Fruit fly (Drosophila melanogaster) whole organism, embryonic: ENCODE data around the gene CG43221.

Source experiments
- Ada2b ChIP-seq: fragments of 200-800 bp; sonication (Bioruptor generic); IDR thresholded peaks from 2 replicates; pipeline ENCODE4 v1.3.6; 2022; ENCODE audit warnings: missing biosample characterization, missing genetic modification characterization
- Antp ChIP-seq: fragments of 200-800 bp; sonication (Bioruptor generic); optimal IDR thresholded peaks from 3 replicates; lab custom pipeline; 2016; ENCODE audit warnings: missing biosample characterization, missing genetic modification characterization
- Awh ChIP-seq: fragments of 200-800 bp; sonication (Bioruptor generic); IDR thresholded peaks from 2 replicates; pipeline ENCODE4, ENCODE4 v1.3.6; 2022; ENCODE audit warnings: missing biosample characterization, missing genetic modification characterization
- Bdp1 ChIP-seq: fragments of 200-800 bp; sonication (Bioruptor generic); optimal IDR thresholded peaks from 3 replicates; lab custom pipeline; 2016; ENCODE audit warnings: missing biosample characterization, missing genetic modification characterization
- CG10565 ChIP-seq: fragments of 200-800 bp; sonication (Bioruptor generic); optimal IDR thresholded peaks from 3 replicates; lab custom pipeline; 2016; ENCODE audit warnings: missing biosample characterization, mild to moderate bottlenecking, missing genetic modification characterization
- CG10959 ChIP-seq: fragments of 200-800 bp; sonication (Bioruptor generic); IDR thresholded peaks from 2 replicates; pipeline ENCODE4 v1.3.6; 2022; ENCODE audit warnings: missing biosample characterization, missing genetic modification characterization
- CG1233 ChIP-seq: fragments of 200-800 bp; sonication (Bioruptor generic); optimal IDR thresholded peaks from 4 replicates; lab custom pipeline; 2018; ENCODE audit warnings: missing biosample characterization, mild to moderate bottlenecking, missing genetic modification characterization
- CG12942 ChIP-seq: fragments of 200-800 bp; sonication (Bioruptor generic); optimal IDR thresholded peaks from 3 replicates; lab custom pipeline; 2016; ENCODE audit warnings: missing biosample characterization, missing genetic modification characterization
- CG13624 ChIP-seq: fragments of 200-800 bp; sonication (Bioruptor generic); optimal IDR thresholded peaks from 2 replicates; lab custom pipeline; 2016; ENCODE audit warnings: missing biosample characterization, missing genetic modification characterization
- CG14014 ChIP-seq: fragments of 200-800 bp; sonication (Bioruptor generic); IDR thresholded peaks from 2 replicates; pipeline ENCODE4 v1.3.6; 2022; ENCODE audit warnings: missing biosample characterization, missing genetic modification characterization
- CG15514 ChIP-seq: fragments of 200-800 bp; sonication (Bioruptor generic); optimal IDR thresholded peaks from 3 replicates; lab custom pipeline; 2017; ENCODE audit warnings: missing biosample characterization, missing genetic modification characterization, mild to moderate bottlenecking, moderate library complexity, missing genetic modification reagents
- CG2199 ChIP-seq: fragments of 200-800 bp; sonication (Bioruptor generic); IDR thresholded peaks from 3 replicates; pipeline ENCODE4 v1.3.6; 2022; ENCODE audit warnings: missing biosample characterization, missing genetic modification characterization
- CG32767 ChIP-seq: fragments of 200-800 bp; sonication (Bioruptor generic); IDR thresholded peaks from 2 replicates; pipeline ENCODE4 v1.3.6; 2022; ENCODE audit warnings: missing biosample characterization, missing genetic modification characterization
- CG3995 ChIP-seq: fragments of 200-800 bp; sonication (Bioruptor generic); optimal IDR thresholded peaks from 3 replicates; lab custom pipeline; 2016; ENCODE audit warnings: missing biosample characterization, missing genetic modification characterization
- CG42726 ChIP-seq: fragments of 200-800 bp; sonication (Bioruptor generic); IDR thresholded peaks from 2 replicates; pipeline ENCODE4 v1.3.6; 2022; ENCODE audit warnings: missing biosample characterization, missing genetic modification characterization; ENCODE audit not compliant: partially characterized antibody
- CG4820 ChIP-seq: fragments of 200-800 bp; sonication (Bioruptor generic); optimal IDR thresholded peaks from 3 replicates; lab custom pipeline; 2016; ENCODE audit warnings: missing biosample characterization, missing genetic modification characterization
- CG6175 ChIP-seq: fragments of 200-800 bp; sonication (Bioruptor generic); IDR thresholded peaks from 3 replicates; pipeline ENCODE4 v1.3.6; 2022; ENCODE audit warnings: missing biosample characterization, missing genetic modification characterization
- CG6683 ChIP-seq: fragments of 200-800 bp; sonication (Bioruptor generic); optimal IDR thresholded peaks from 2 replicates; lab custom pipeline; 2017; ENCODE audit warnings: missing biosample characterization, mild to moderate bottlenecking, missing genetic modification characterization, missing genetic modification reagents
- CG7372 ChIP-seq: fragments of 200-800 bp; sonication (Bioruptor generic); IDR thresholded peaks from 2 replicates; pipeline ENCODE4 v1.3.6; 2022; ENCODE audit warnings: missing biosample characterization, missing genetic modification characterization
- CHES-1-like ChIP-seq: fragments of 200-800 bp; sonication (Bioruptor generic); optimal IDR thresholded peaks from 2 replicates; lab custom pipeline; 2016; ENCODE audit warnings: missing biosample characterization, missing genetic modification characterization
- Camta ChIP-seq: fragments of 200-800 bp; sonication (Bioruptor generic); optimal IDR thresholded peaks from 2 replicates; lab custom pipeline; 2016; ENCODE audit warnings: missing biosample characterization, missing genetic modification characterization
- Deaf1 ChIP-seq: fragments of 200-800 bp; optimal IDR thresholded peaks from 3 replicates; lab custom pipeline; 2019; ENCODE audit warnings: missing biosample characterization, mild to moderate bottlenecking, missing genetic modification characterization, moderate library complexity
- Dref ChIP-seq: fragments of 200-800 bp; sonication (Bioruptor generic); IDR thresholded peaks from 2 replicates; pipeline ENCODE4 v1.3.6; 2022; ENCODE audit warnings: missing biosample characterization, missing genetic modification characterization
- Fer1 ChIP-seq: fragments of 200-800 bp; sonication (Bioruptor generic); optimal IDR thresholded peaks from 2 replicates; lab custom pipeline; 2017; ENCODE audit warnings: missing biosample characterization, mild to moderate bottlenecking, missing genetic modification characterization
- HmgD ChIP-seq: fragments of 200-800 bp; sonication (Bioruptor generic); optimal IDR thresholded peaks from 3 replicates; lab custom pipeline; 2016; ENCODE audit warnings: missing biosample characterization, missing genetic modification characterization
- HmgZ ChIP-seq: fragments of 200-800 bp; sonication (Bioruptor generic); optimal IDR thresholded peaks from 2 replicates; lab custom pipeline; 2018; ENCODE audit warnings: missing biosample characterization, mild to moderate bottlenecking, missing genetic modification characterization
- Hmr ChIP-seq: fragments of 200-800 bp; sonication (Bioruptor generic); optimal IDR thresholded peaks from 3 replicates; lab custom pipeline; 2017; ENCODE audit warnings: mild to moderate bottlenecking, missing biosample characterization, missing genetic modification reagents, missing genetic modification characterization
- Hr51 ChIP-seq, 2 experiments: fragments of 200-800 bp; sonication (Bioruptor generic); optimal IDR thresholded peaks; 2 replicates in 1 of 2; 3 replicates in 1 of 2; lab custom pipeline; 2016 to 2018; ENCODE audit warnings: missing biosample characterization in 2 of 2, missing genetic modification characterization in 2 of 2, mild to moderate bottlenecking in 1 of 2, moderate library complexity in 1 of 2
- Hr78 ChIP-seq, 2 experiments: fragments of 200-800 bp in 1 of 2; fragments of >200 bp in 1 of 2; sonication (Bioruptor generic) in 1 of 2; optimal IDR thresholded peaks; 2 replicates each; lab custom pipeline; 2017 to 2019; ENCODE audit warnings: missing biosample characterization in 2 of 2, missing genetic modification characterization in 2 of 2, mild to moderate bottlenecking in 1 of 2, moderate library complexity in 1 of 2
- Jarid2 ChIP-seq: fragments of 200-800 bp; sonication (Bioruptor generic); optimal IDR thresholded peaks from 3 replicates; lab custom pipeline; 2017; ENCODE audit warnings: mild to moderate bottlenecking, missing biosample characterization, missing genetic modification reagents, missing genetic modification characterization
- Lpt ChIP-seq: fragments of >200 bp; optimal IDR thresholded peaks from 2 replicates; lab custom pipeline; 2018; ENCODE audit warnings: missing biosample characterization, missing genetic modification characterization
- MTF-1 ChIP-seq: fragments of 200-800 bp; sonication (Bioruptor generic); optimal IDR thresholded peaks from 2 replicates; lab custom pipeline; 2018; ENCODE audit warnings: missing biosample characterization, mild to moderate bottlenecking, missing genetic modification characterization, borderline replicate concordance
- Ssrp ChIP-seq: fragments of 200-800 bp; sonication (Bioruptor generic); optimal IDR thresholded peaks from 2 replicates; lab custom pipeline; 2018; ENCODE audit warnings: missing biosample characterization, mild to moderate bottlenecking, missing genetic modification characterization, moderate library complexity
- Tbp ChIP-seq: fragments of >200 bp; optimal IDR thresholded peaks from 2 replicates; lab custom pipeline; 2018; ENCODE audit warnings: missing biosample characterization, missing genetic modification characterization
- Vsx1 ChIP-seq: fragments of 200-800 bp; sonication (Bioruptor generic); optimal IDR thresholded peaks from 2 replicates; lab custom pipeline; 2017; ENCODE audit warnings: missing biosample characterization, mild to moderate bottlenecking, missing genetic modification characterization, missing genetic modification reagents
- abd-A ChIP-seq: fragments of 200-800 bp; sonication (Bioruptor generic); optimal IDR thresholded peaks from 3 replicates; lab custom pipeline; 2019; ENCODE audit warnings: missing biosample characterization, mild to moderate bottlenecking, missing genetic modification characterization, moderate library complexity
- ash1 ChIP-seq: fragments of 200-800 bp; sonication (Bioruptor generic); optimal IDR thresholded peaks from 2 replicates; lab custom pipeline; 2018; ENCODE audit warnings: missing biosample characterization, mild to moderate bottlenecking, missing genetic modification characterization
- cas ChIP-seq: fragments of 200-800 bp; sonication (Bioruptor generic); IDR thresholded peaks from 2 replicates; pipeline ENCODE4 v1.3.6; 2022; ENCODE audit warnings: missing biosample characterization, missing genetic modification characterization
- corto ChIP-seq: fragments of 200-800 bp; sonication (Bioruptor generic); optimal IDR thresholded peaks from 2 replicates; lab custom pipeline; 2016; ENCODE audit warnings: missing biosample characterization, mild to moderate bottlenecking, missing genetic modification characterization, moderate library complexity
- grn ChIP-seq: fragments of 200-800 bp; sonication (Bioruptor generic); optimal IDR thresholded peaks from 3 replicates; lab custom pipeline; 2017; ENCODE audit warnings: missing biosample characterization, missing genetic modification characterization
- gsb ChIP-seq: fragments of 200-800 bp; sonication (Bioruptor generic); IDR thresholded peaks from 2 replicates; pipeline ENCODE4 v1.3.6; 2022; ENCODE audit warnings: missing biosample characterization, missing genetic modification characterization
- hth ChIP-seq: fragments of >200 bp; optimal IDR thresholded peaks from 2 replicates; lab custom pipeline; 2017; ENCODE audit warnings: inconsistent platforms
- ind ChIP-seq: fragments of 200-800 bp; sonication (Bioruptor generic); optimal IDR thresholded peaks from 3 replicates; lab custom pipeline; 2016; ENCODE audit warnings: missing biosample characterization, missing genetic modification characterization
- kni ChIP-seq: fragments of 200-800 bp; sonication (Bioruptor generic); optimal IDR thresholded peaks from 3 replicates; lab custom pipeline; 2017; ENCODE audit warnings: mild to moderate bottlenecking, missing biosample characterization, missing genetic modification reagents, missing genetic modification characterization
- nerfin-1 ChIP-seq: fragments of 200-800 bp; sonication (Bioruptor generic); optimal IDR thresholded peaks from 3 replicates; lab custom pipeline; 2019; ENCODE audit warnings: missing biosample characterization, mild to moderate bottlenecking, missing genetic modification characterization, moderate library complexity
- peb ChIP-seq: fragments of 200-800 bp; sonication (Bioruptor generic); IDR thresholded peaks from 2 replicates; pipeline ENCODE4 v1.3.6; 2022; ENCODE audit warnings: missing biosample characterization, missing genetic modification characterization
- pita ChIP-seq: fragments of 200-800 bp; sonication (Bioruptor generic); optimal IDR thresholded peaks from 2 replicates; lab custom pipeline; 2017; ENCODE audit warnings: missing biosample characterization, mild to moderate bottlenecking, missing genetic modification characterization
- sd ChIP-seq: fragments of 200-800 bp; sonication (Bioruptor generic); optimal IDR thresholded peaks from 3 replicates; lab custom pipeline; 2018; ENCODE audit warnings: missing biosample characterization, mild to moderate bottlenecking, missing genetic modification characterization, moderate library complexity
- tll ChIP-seq, 2 experiments: fragments of 200-800 bp in 1 of 2; fragments of >200 bp in 1 of 2; sonication (Bioruptor generic) in 1 of 2; optimal IDR thresholded peaks; 2 replicates each; lab custom pipeline; 2017 to 2019; ENCODE audit warnings: missing biosample characterization in 2 of 2, missing genetic modification characterization in 2 of 2, mild to moderate bottlenecking in 1 of 2, moderate library complexity in 1 of 2
- vvl ChIP-seq: fragments of 200-800 bp; sonication (Bioruptor generic); IDR thresholded peaks from 2 replicates; pipeline ENCODE4 v1.3.6; 2022; ENCODE audit warnings: missing biosample characterization, missing genetic modification characterization

The CG43221 gene

DNA sequence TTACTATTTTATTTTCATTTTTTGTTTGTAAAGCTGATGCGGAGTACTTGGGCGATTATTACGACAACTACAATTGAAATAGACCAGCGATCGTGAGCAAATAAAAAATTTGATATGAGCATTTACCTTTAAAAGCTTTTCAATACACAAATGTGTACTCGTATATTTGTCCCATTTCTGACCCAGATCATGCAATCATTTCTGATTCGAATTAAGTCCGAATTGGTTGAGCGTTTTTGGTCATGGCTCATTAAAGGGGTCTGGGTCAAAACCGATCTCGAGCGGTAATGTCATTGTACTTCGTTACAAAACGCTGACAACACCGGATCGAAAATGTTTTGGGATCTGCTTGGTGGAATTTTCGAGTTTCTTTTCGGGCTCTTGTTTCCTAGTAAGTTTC lies 707 bp downstream of the CG43221 start, which contains the start of gene CG43220:
TSS of gene CG43220 (plus strand) at position 301 of the 400 bp plus-strand sequence.
- TF ChIP-seq CG10565 (GFP tag; lab: Kevin White, UChicago) = no peak
- TF ChIP-seq CG42726 (GFP tag; lab: Robert Waterston, UW) = no peak
- no peak for TF ChIP-seq grn (GFP tag; lab: Kevin White, UChicago)
- TF ChIP-seq HmgD (GFP tag; lab: Kevin White, UChicago) = no peak
- no peak for TF ChIP-seq Fer1 (GFP tag; lab: Kevin White, UChicago)
- TF ChIP-seq tll (GFP tag; optimal IDR thresholded peaks at IDR 0.05; lab: Kevin White, UChicago) = no peak
- no peak for TF ChIP-seq ind
- no peak for TF ChIP-seq HmgZ (tag; lab: Kevin White, UChicago)
- no peak for TF ChIP-seq Tbp (GFP tag; lab: Kevin White, UChicago)
- no peak for TF ChIP-seq CG32767 (GFP tag; lab: Robert Waterston, UW)
- TF ChIP-seq Deaf1 = no peak
- TF ChIP-seq CG6175 (GFP tag; lab: Robert Waterston, UW) = no peak
- no peak for TF ChIP-seq CG4820 (GFP tag; lab: Kevin White, UChicago)
- no peak for TF ChIP-seq Ada2b (GFP tag; lab: Robert Waterston, UW)
- TF ChIP-seq vvl (GFP tag; lab: Robert Waterston, UW) = no peak
- no peak for TF ChIP-seq pita
- TF ChIP-seq Hmr (GFP tag; lab: Kevin White, UChicago) = no peak
- no peak for TF ChIP-seq Vsx1
- no peak for TF ChIP-seq CG1233

dm6 chr2L:17492680-17493079 lies 7.1 kb downstream of the CG43221 start:
- TF ChIP-seq nerfin-1 (tag; lab: Kevin White, UChicago) (no peak), CG6683 (GFP tag; lab: Kevin White, UChicago) (no peak), CG14014 (GFP tag; lab: Robert Waterston, UW) (no peak), Dref (GFP tag; lab: Robert Waterston, UW) (no peak), CG3995 (no peak), ash1 (GFP tag; lab: Kevin White, UChicago) (no peak), CG10959 (no peak), corto (no peak), CG7372 (GFP tag; lab: Robert Waterston, UW) (no peak), peb (no peak), cas (GFP tag; lab: Robert Waterston, UW) (no peak), Camta (GFP tag; lab: Kevin White, UChicago) (no peak), Hr51 (GFP tag; optimal IDR thresholded peaks at IDR 0.05; lab: Kevin White, UChicago) (no peak)
- TF ChIP-seq, all 482 proteins: peak for 0

DNA sequence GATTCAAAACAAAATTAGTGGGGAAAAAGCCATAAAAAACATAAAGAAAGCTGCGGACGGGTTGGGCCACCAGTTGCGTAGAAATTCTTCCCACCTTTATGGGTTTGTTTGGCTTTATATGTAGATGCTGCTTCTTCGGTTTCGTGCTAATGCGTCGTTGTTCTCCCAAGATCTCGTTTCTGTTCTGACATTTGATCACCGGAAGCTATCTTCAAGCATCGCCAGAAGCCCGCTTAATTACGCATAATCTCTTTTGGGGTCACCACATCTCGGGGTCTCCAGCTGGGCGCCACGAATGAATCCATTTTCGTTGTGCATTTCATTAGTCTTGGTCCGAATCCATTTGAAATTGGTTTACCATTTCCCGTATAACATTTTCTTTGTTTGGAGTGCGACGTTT lies 10.2 kb downstream of the CG43221 start:
- TF ChIP-seq Lpt (GFP tag; lab: Kevin White, UChicago) (no peak), MTF-1 (GFP tag; lab: Kevin White, UChicago) (no peak), CG12942 (GFP tag; lab: Kevin White, UChicago) (no peak), hth (lab: Kevin White, UChicago) (no peak), Awh (GFP tag; lab: Robert Waterston, UW) (peak; percentile 44; the same call in 1 of the 2 replicates), Hmr (GFP tag; lab: Kevin White, UChicago) (no peak), grn (GFP tag; lab: Kevin White, UChicago) (peak; percentile 37), CG2199 (GFP tag; lab: Robert Waterston, UW) (0 out of 3 replicates have a peak, but pooled peaks have one; percentile 29), Ssrp (tag; lab: Kevin White, UChicago) (no peak), CG15514 (GFP tag; lab: Kevin White, UChicago) (no peak), sd (tag; lab: Kevin White, UChicago) (no peak), CG10565 (GFP tag; lab: Kevin White, UChicago) (no peak), kni (GFP tag; lab: Kevin White, UChicago) (peak; percentile 50), Bdp1 (GFP tag; lab: Kevin White, UChicago) (no peak), gsb (GFP tag; lab: Robert Waterston, UW) (no peak), CHES-1-like (GFP tag; lab: Kevin White, UChicago) (no peak), Hr78 (GFP tag; optimal IDR thresholded peaks at IDR 0.05; lab: Kevin White, UChicago) (peak in 1 of 2 experiments; percentile 56), Antp (GFP tag; lab: Kevin White, UChicago) (no peak), CG13624 (no peak), Jarid2 (GFP tag; lab: Kevin White, UChicago) (no peak), abd-A (tag; lab: Kevin White, UChicago) (peak; percentile 82)
